Worm (Caenorhabditis elegans): ENCODE measurements around the gene arrd-24.

DNA sequence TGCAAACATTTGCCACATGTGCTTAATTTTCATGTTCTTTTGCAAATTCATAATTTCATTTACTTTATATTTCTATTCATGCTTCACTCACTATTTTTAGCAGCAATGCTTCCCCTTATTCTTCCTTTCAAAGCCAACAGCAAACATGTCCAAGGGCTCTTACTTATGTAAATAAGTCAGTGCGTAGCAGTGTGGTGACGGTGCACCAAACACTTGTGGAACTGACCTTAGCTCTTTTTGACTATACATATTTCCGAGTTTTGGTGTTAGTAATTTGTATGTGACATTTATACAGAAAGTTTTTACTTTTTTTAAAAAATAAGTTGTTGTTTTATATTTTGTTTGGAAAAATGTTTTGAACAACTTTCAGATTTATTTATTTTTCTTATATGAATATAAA lies 35.2 kb downstream of the arrd-24 start:
- TF ChIP-seq ztf-23 (GFP tag; IDR thresholded peaks at IDR 0.05) (no peak), flt-1 (GFP tag; IDR thresholded peaks at IDR 0.05) (no peak), T22C8.4 (GFP tag; IDR thresholded peaks at IDR 0.05) (no peak), cog-1 (tag; optimal IDR thresholded peaks at IDR 0.05) (no peak), tab-1 (GFP tag; IDR thresholded peaks at IDR 0.05) (no peak), ref-1 (GFP tag; conservative IDR thresholded peaks at IDR 0.05) (no peak), med-1 (GFP tag; optimal IDR thresholded peaks at IDR 0.05; ENCODE audit: insufficient read depth) (no peak), ztf-29 (GFP tag; IDR thresholded peaks at IDR 0.05) (no peak)
